Worm (Caenorhabditis elegans) whole organism, L1 larva: ENCODE measurements around the gene F59E12.15.

Source experiments
- ces-1 ChIP-seq: fragments of 150-350 bp; optimal IDR thresholded peaks from 2 replicates; lab custom pipeline; 2014; ENCODE audit warnings: missing biosample characterization, missing genetic modification reagents, missing genetic modification characterization
- lsy-2 ChIP-seq, 2 experiments: fragments of 150-350 bp; optimal IDR thresholded peaks; 2 replicates each; lab custom pipeline; 2014; ENCODE audit warnings: missing biosample characterization in 2 of 2, missing genetic modification characterization in 2 of 2
- mab-9 ChIP-seq: fragments of 200-800 bp; sonication (Bioruptor generic); IDR thresholded peaks from 2 replicates; pipeline ENCODE4 v1.3.6; 2022; ENCODE audit warnings: missing genetic modification reagents, missing genetic modification characterization, missing compliant biosample characterization
- nhr-77 ChIP-seq: fragments of 150-350 bp; optimal IDR thresholded peaks from 2 replicates; lab custom pipeline; 2014; ENCODE audit warnings: missing biosample characterization, missing genetic modification characterization
- nhr-90 ChIP-seq: sonication (generic microtip); optimal IDR thresholded peaks from 2 replicates; lab custom pipeline; 2016; ENCODE audit warnings: mild to moderate bottlenecking, missing genetic modification characterization, missing compliant biosample characterization; ENCODE audit not compliant: poor library complexity
- pqm-1 ChIP-seq: sonication (generic microtip); optimal IDR thresholded peaks from 3 replicates; lab custom pipeline; 2017; ENCODE audit warnings: missing biosample characterization, missing genetic modification characterization
- skn-1 ChIP-seq: fragments of 150-350 bp; optimal IDR thresholded peaks from 2 replicates; lab custom pipeline; 2014; ENCODE audit warnings: missing biosample characterization, missing genetic modification characterization
- zag-1 ChIP-seq: fragments of 150-350 bp; optimal IDR thresholded peaks from 2 replicates; lab custom pipeline; 2014; ENCODE audit warnings: missing biosample characterization, missing genetic modification characterization
- ztf-11 ChIP-seq, 2 experiments: sonication (generic microtip); optimal IDR thresholded peaks; 2 replicates each; lab custom pipeline; 2016 to 2017; ENCODE audit warnings: missing genetic modification characterization in 2 of 2, missing biosample characterization in 1 of 2, missing compliant biosample characterization in 1 of 2

DNA sequence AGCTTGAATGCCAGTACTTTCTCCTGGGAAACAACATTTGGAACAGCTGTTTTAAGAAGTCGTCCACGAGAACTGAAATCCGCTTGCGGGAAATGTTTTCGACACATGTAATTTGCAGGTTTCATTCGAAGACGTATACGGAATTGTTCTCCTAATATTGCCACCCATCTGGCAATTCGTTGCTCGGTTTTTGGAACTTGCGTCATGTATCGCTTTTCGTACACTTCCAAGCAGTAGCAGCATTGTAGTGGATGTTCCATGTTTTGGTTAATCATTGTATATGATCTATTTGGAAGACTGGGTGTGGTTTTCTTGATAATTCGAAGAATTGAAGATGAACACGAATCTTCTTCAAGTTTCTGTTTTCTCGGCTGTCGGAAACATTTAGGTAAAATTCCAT is 40.4 kb downstream of the F59E12.15 start:
- TF ChIP-seq nhr-90 (tag; lab: Kevin White, UChicago) = no peak
- TF ChIP-seq zag-1 (tag; lab: Kevin White, UChicago) = no peak
- no peak for TF ChIP-seq ztf-11 (tag; optimal IDR thresholded peaks at IDR 0.05; lab: Kevin White, UChicago)
- TF ChIP-seq lsy-2 (tag; optimal IDR thresholded peaks at IDR 0.05; lab: Kevin White, UChicago) = no peak
- TF ChIP-seq pqm-1 = no peak
- TF ChIP-seq nhr-77 (tag; lab: Kevin White, UChicago) = no peak
- no peak for TF ChIP-seq ces-1
- TF ChIP-seq mab-9 = no peak
- TF ChIP-seq skn-1 (tag; lab: Kevin White, UChicago) = no peak
